Fruit fly (Drosophila melanogaster) whole organism, adult: ENCODE results near the gene CG13994.
A peak's percentile ranks its signal among the peaks of the same experiment; 100 is the strongest.

Source experiments
- CG11617 ChIP-seq: fragments of 200-800 bp; sonication (Bioruptor generic); optimal IDR thresholded peaks from 2 replicates; lab custom pipeline; 2017; ENCODE audit warnings: mild to moderate bottlenecking, missing biosample characterization, missing genetic modification reagents, missing genetic modification characterization
- CG14711 ChIP-seq: fragments of 200-800 bp; sonication (Bioruptor generic); optimal IDR thresholded peaks from 2 replicates; lab custom pipeline; 2018; ENCODE audit warnings: missing biosample characterization, mild to moderate bottlenecking, missing genetic modification characterization, moderate library complexity
- CG7045 ChIP-seq: fragments of 200-800 bp; sonication (Bioruptor generic); optimal IDR thresholded peaks from 2 replicates; lab custom pipeline; 2017; ENCODE audit warnings: missing biosample characterization, mild to moderate bottlenecking, missing genetic modification characterization
- Clk ChIP-seq: fragments of 200-800 bp; sonication (Bioruptor generic); optimal IDR thresholded peaks from 2 replicates; lab custom pipeline; 2017; ENCODE audit warnings: missing biosample characterization, missing genetic modification characterization
- bab1 ChIP-seq: fragments of 200-800 bp; sonication (Bioruptor generic); optimal IDR thresholded peaks from 3 replicates; lab custom pipeline; 2019; ENCODE audit warnings: missing biosample characterization, mild to moderate bottlenecking, missing genetic modification characterization, moderate library complexity
- cnc ChIP-seq, 2 experiments: fragments of >200 bp; optimal IDR thresholded peaks; 2 replicates each; lab custom pipeline; 2017
- ovo ChIP-seq: fragments of 200-800 bp; sonication (Bioruptor generic); optimal IDR thresholded peaks from 2 replicates; lab custom pipeline; 2016; ENCODE audit warnings: missing biosample characterization, missing genetic modification characterization

DNA sequence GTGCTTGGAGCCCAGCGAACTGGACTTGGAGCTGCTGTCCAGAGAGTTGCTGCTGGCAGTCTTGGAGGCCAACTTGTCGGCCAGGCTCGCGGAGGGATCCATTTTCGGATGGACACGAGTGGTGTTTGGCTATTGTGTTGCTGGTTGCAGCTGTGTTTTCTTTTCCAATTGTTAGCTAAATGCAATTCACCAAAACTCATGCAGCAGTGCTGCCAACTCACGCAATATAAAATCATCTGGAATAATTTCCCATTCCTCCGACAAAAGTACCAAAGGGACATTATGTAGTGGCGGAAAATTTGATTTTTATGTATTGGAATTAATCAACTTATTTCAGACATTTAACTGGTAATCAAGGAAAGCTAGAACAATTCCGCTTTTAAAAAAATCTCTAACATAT, 26.1 kb upstream of the CG13994 start, which contains the start of gene mtm:
- TF ChIP-seq ovo (GFP tag; lab: Kevin White, UChicago) (no peak), CG14711 (tag; lab: Kevin White, UChicago) (no peak), bab1 (GFP tag; lab: Kevin White, UChicago) (peak; percentile 56), CG11617 (GFP tag; lab: Kevin White, UChicago) (no peak), cnc (optimal IDR thresholded peaks at IDR 0.05; lab: Kevin White, UChicago) (no peak), Clk (GFP tag; lab: Kevin White, UChicago) (no peak), CG7045 (GFP tag; lab: Kevin White, UChicago) (no peak)
